Fruit fly (Drosophila melanogaster): ENCODE measurements around the gene CG33303.

The CG33303 gene

DNA sequence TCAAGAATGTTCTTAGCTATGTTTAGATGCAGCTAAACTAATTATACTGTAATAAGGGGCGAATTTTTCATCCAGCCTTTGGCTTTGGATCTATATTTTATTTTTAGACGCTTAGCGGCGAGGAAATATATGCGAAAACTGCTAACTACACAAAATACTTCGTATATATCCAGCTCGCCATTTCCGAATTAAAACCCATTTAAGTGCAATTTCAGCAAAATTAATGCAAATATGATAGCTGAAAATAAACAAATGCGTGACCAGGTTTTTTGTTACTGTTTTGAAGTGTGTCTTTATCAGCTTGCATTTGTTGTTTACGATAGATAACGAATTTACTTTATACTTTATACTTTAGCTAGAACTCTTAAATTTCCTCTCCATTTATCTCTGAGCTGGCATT is 19.5 kb upstream of the CG33303 start:
- TF ChIP-seq D1 (tag; optimal IDR thresholded peaks at IDR 0.05): no peak
- no peak for TF ChIP-seq gl (tag; optimal IDR thresholded peaks at IDR 0.05)
- TF ChIP-seq CG4496 (GFP tag; IDR thresholded peaks at IDR 0.05): no peak
- no peak for TF ChIP-seq CG17806 (tag; optimal IDR thresholded peaks at IDR 0.05)
- no peak for TF ChIP-seq rn (GFP tag; IDR thresholded peaks at IDR 0.05)
- TF ChIP-seq CG34367 (tag; optimal IDR thresholded peaks at IDR 0.05): no peak
- TF ChIP-seq Ets98B (GFP tag; IDR thresholded peaks at IDR 0.05): no peak
- TF ChIP-seq fd96Ca (GFP tag; IDR thresholded peaks at IDR 0.05): no peak
- TF ChIP-seq CG9948 (tag; optimal IDR thresholded peaks at IDR 0.05): no peak
- no peak for TF ChIP-seq Pif1B (GFP tag; optimal IDR thresholded peaks at IDR 0.05)
- no peak for TF ChIP-seq CG12605 (GFP tag; IDR thresholded peaks at IDR 0.05)
- TF ChIP-seq CG8159 (tag; optimal IDR thresholded peaks at IDR 0.05): no peak
- no peak for TF ChIP-seq CG13204 (GFP tag; optimal IDR thresholded peaks at IDR 0.05)
- no peak for TF ChIP-seq EcR (GFP tag; optimal IDR thresholded peaks at IDR 0.05)
- TF ChIP-seq Snoo (tag; optimal IDR thresholded peaks at IDR 0.05): no peak
- no peak for TF ChIP-seq CG10348 (GFP tag; IDR thresholded peaks at IDR 0.05)

DNA sequence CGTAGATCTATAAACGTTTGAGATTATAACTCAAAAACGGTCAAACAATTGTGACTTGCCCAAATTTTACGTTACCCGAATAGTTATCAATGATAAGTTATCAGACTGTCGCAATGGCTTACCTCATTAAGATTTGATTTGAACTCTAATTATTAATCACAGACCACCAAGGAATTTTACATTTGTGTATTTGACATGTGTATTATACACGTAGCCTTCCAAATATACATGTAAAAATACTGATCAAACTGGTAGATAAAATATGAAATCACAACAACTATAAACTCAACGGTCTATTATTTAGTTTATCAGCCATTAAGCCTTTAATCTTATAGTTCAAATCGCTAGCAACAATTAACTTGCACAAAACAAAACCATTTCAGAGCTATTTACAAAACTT is 17.9 kb upstream of the CG33303 start:
- TF ChIP-seq D1 (tag; optimal IDR thresholded peaks at IDR 0.05) (no peak), CG9948 (tag; optimal IDR thresholded peaks at IDR 0.05) (no peak), CG13204 (GFP tag; optimal IDR thresholded peaks at IDR 0.05) (no peak), EcR (GFP tag; optimal IDR thresholded peaks at IDR 0.05) (no peak), Ets98B (GFP tag; IDR thresholded peaks at IDR 0.05) (no peak), fd96Ca (GFP tag; IDR thresholded peaks at IDR 0.05) (no peak), CG10348 (GFP tag; IDR thresholded peaks at IDR 0.05) (no peak), CG8159 (tag; optimal IDR thresholded peaks at IDR 0.05) (no peak), CG8301 (tag; optimal IDR thresholded peaks at IDR 0.05) (no peak), CG17806 (tag; optimal IDR thresholded peaks at IDR 0.05) (no peak), Pif1B (GFP tag; optimal IDR thresholded peaks at IDR 0.05) (no peak)

- TF ChIP-seq Pif1A (GFP tag; optimal IDR thresholded peaks at IDR 0.05) (peak; percentile 45), CG32121 (GFP tag; IDR thresholded peaks at IDR 0.05) (peak; percentile 61; the same call in 1 of the 2 replicates), Ets98B (GFP tag; IDR thresholded peaks at IDR 0.05) (peak; percentile 67), CG4496 (GFP tag; IDR thresholded peaks at IDR 0.05) (peak; percentile 65; the same call in 2 of the 3 replicates), CG8159 (tag; optimal IDR thresholded peaks at IDR 0.05) (peak; percentile 31), CG10348 (GFP tag; IDR thresholded peaks at IDR 0.05) (no peak), Snoo (tag; optimal IDR thresholded peaks at IDR 0.05) (peak; percentile 41), CG15710 (tag; optimal IDR thresholded peaks at IDR 0.05) (peak; percentile 39), CG8301 (tag; optimal IDR thresholded peaks at IDR 0.05) (peak; percentile 16), CG34367 (tag; optimal IDR thresholded peaks at IDR 0.05) (peak; percentile 17), CG17806 (tag; optimal IDR thresholded peaks at IDR 0.05) (peak; percentile 31), CG12605 (GFP tag; IDR thresholded peaks at IDR 0.05) (peak; percentile 28), CG9948 (tag; optimal IDR thresholded peaks at IDR 0.05) (peak; percentile 32), fd96Ca (GFP tag; IDR thresholded peaks at IDR 0.05) (no peak), D1 (tag; optimal IDR thresholded peaks at IDR 0.05) (peak; percentile 72), rn (GFP tag; IDR thresholded peaks at IDR 0.05) (no peak)
Observed at dm6 chr2L:10387869-10388726, 12.5 kb upstream of the CG33303 start, which contains the start of gene da. TSS of gene da (plus strand) at chr2L:10388105.

dm6 chr2L:10386824-10387223 is 11.3 kb upstream of the CG33303 start:
- no peak for TF ChIP-seq CG15710 (tag; optimal IDR thresholded peaks at IDR 0.05)
- no peak for TF ChIP-seq CG8301 (tag; optimal IDR thresholded peaks at IDR 0.05)
- no peak for TF ChIP-seq EcR (GFP tag; optimal IDR thresholded peaks at IDR 0.05)
- no peak for TF ChIP-seq Pif1B (GFP tag; optimal IDR thresholded peaks at IDR 0.05)
- TF ChIP-seq Pif1A (GFP tag; optimal IDR thresholded peaks at IDR 0.05): no peak
- no peak for TF ChIP-seq CG34367 (tag; optimal IDR thresholded peaks at IDR 0.05)
- no peak for TF ChIP-seq CG32121 (GFP tag; IDR thresholded peaks at IDR 0.05)
- TF ChIP-seq gl (tag; optimal IDR thresholded peaks at IDR 0.05): no peak
- TF ChIP-seq fd96Ca (GFP tag; IDR thresholded peaks at IDR 0.05): no peak
- TF ChIP-seq rn (GFP tag; IDR thresholded peaks at IDR 0.05): no peak
- no peak for TF ChIP-seq CG17806 (tag; optimal IDR thresholded peaks at IDR 0.05)

- no peak for TF ChIP-seq CG10348 (GFP tag; IDR thresholded peaks at IDR 0.05)
- TF ChIP-seq CG9948 (tag; optimal IDR thresholded peaks at IDR 0.05): peak; percentile 71
- peak; percentile 43 for TF ChIP-seq CG34367 (tag; optimal IDR thresholded peaks at IDR 0.05)
- TF ChIP-seq CG8159 (tag; optimal IDR thresholded peaks at IDR 0.05): peak; percentile 73
- TF ChIP-seq CG4496 (GFP tag; IDR thresholded peaks at IDR 0.05): peak; percentile 70; the same call in 2 of the 3 replicates
- TF ChIP-seq CG8301 (tag; optimal IDR thresholded peaks at IDR 0.05): peak; percentile 55
- TF ChIP-seq D1 (tag; optimal IDR thresholded peaks at IDR 0.05): no peak
- no peak for TF ChIP-seq CG14655 (GFP tag; optimal IDR thresholded peaks at IDR 0.05)
- TF ChIP-seq CG13204 (GFP tag; optimal IDR thresholded peaks at IDR 0.05): no peak
- no peak for TF ChIP-seq gl (tag; optimal IDR thresholded peaks at IDR 0.05)
- peak; percentile 62 for TF ChIP-seq Snoo (tag; optimal IDR thresholded peaks at IDR 0.05)
- TF ChIP-seq Ets98B (GFP tag; IDR thresholded peaks at IDR 0.05): peak; percentile 46
- TF ChIP-seq fd96Ca (GFP tag; IDR thresholded peaks at IDR 0.05): no peak
- peak; percentile 61 for TF ChIP-seq CG15710 (tag; optimal IDR thresholded peaks at IDR 0.05)
- no peak for TF ChIP-seq rn (GFP tag; IDR thresholded peaks at IDR 0.05)
- TF ChIP-seq Pif1B (GFP tag; optimal IDR thresholded peaks at IDR 0.05): no peak
- TF ChIP-seq CG32121 (GFP tag; IDR thresholded peaks at IDR 0.05): peak; percentile 45; the same call in 1 of the 2 replicates
- peak; percentile 66 for TF ChIP-seq CG17806 (tag; optimal IDR thresholded peaks at IDR 0.05)
- TF ChIP-seq Pif1A (GFP tag; optimal IDR thresholded peaks at IDR 0.05): peak; percentile 39
- no peak; the same call in 1 of the 2 replicates for TF ChIP-seq CG12605 (GFP tag; IDR thresholded peaks at IDR 0.05)
- TF ChIP-seq EcR (GFP tag; optimal IDR thresholded peaks at IDR 0.05): no peak
Observed at dm6 chr2L:10386208-10386805, 10.8 kb upstream of the CG33303 start, which contains the start of the genes Cdk1 and mRpS7. TSS of gene Cdk1 (minus strand) at chr2L:10386262. TSS of gene mRpS7 (plus strand) at chr2L:10386662.

Data from whole organism, pupa.